Fruit fly (Drosophila melanogaster) whole organism, prepupa: Measurements from ENCODE around the gene CG5909.

Experiments used
- CG10631 ChIP-seq: fragments of 200-800 bp; sonication (Bioruptor generic); optimal IDR thresholded peaks from 2 replicates; lab custom pipeline; 2016; ENCODE audit warnings: missing biosample characterization, missing genetic modification characterization
- CG10669 ChIP-seq: fragments of 200-800 bp; sonication (Bioruptor generic); optimal IDR thresholded peaks from 3 replicates; lab custom pipeline; 2018; ENCODE audit warnings: missing biosample characterization, mild to moderate bottlenecking, missing genetic modification characterization, moderate library complexity
- CG11902 ChIP-seq: fragments of 200-800 bp; sonication (Bioruptor generic); optimal IDR thresholded peaks from 3 replicates; lab custom pipeline; 2016; ENCODE audit warnings: missing biosample characterization, missing genetic modification characterization
- CG15336 ChIP-seq: fragments of 200-800 bp; sonication (Bioruptor generic); IDR thresholded peaks from 2 replicates; pipeline ENCODE4 v1.3.6; 2022; ENCODE audit warnings: missing biosample characterization, missing genetic modification characterization
- CG1621 ChIP-seq: fragments of 200-800 bp; sonication (Bioruptor generic); optimal IDR thresholded peaks from 3 replicates; lab custom pipeline; 2018; ENCODE audit warnings: missing biosample characterization, mild to moderate bottlenecking, missing genetic modification characterization
- CG16779 ChIP-seq: fragments of 200-800 bp; sonication (Bioruptor generic); optimal IDR thresholded peaks from 3 replicates; lab custom pipeline; 2017; ENCODE audit warnings: missing biosample characterization, mild to moderate bottlenecking, missing genetic modification characterization
- CG31627 ChIP-seq: fragments of 200-800 bp; sonication (Bioruptor generic); optimal IDR thresholded peaks from 3 replicates; lab custom pipeline; 2016; ENCODE audit warnings: missing biosample characterization, missing genetic modification characterization
- CG34406 ChIP-seq: fragments of 200-800 bp; sonication (Bioruptor generic); optimal IDR thresholded peaks from 3 replicates; lab custom pipeline; 2016; ENCODE audit warnings: missing biosample characterization, missing genetic modification characterization
- CG4318 ChIP-seq: fragments of 200-800 bp; sonication (Bioruptor generic); optimal IDR thresholded peaks from 3 replicates; lab custom pipeline; 2017; ENCODE audit warnings: missing biosample characterization, mild to moderate bottlenecking, missing genetic modification characterization
- CG6276 ChIP-seq: fragments of 200-800 bp; sonication (Bioruptor generic); optimal IDR thresholded peaks from 2 replicates; lab custom pipeline; 2017; ENCODE audit warnings: missing biosample characterization, mild to moderate bottlenecking, missing genetic modification characterization
- CG6792 ChIP-seq: fragments of 200-800 bp; sonication (Bioruptor generic); optimal IDR thresholded peaks from 3 replicates; lab custom pipeline; 2016; ENCODE audit warnings: missing biosample characterization, missing genetic modification characterization
- CG6808 ChIP-seq: fragments of 200-800 bp; sonication (Bioruptor generic); optimal IDR thresholded peaks from 3 replicates; lab custom pipeline; 2017; ENCODE audit warnings: missing biosample characterization, missing genetic modification characterization, mild to moderate bottlenecking, moderate library complexity, missing genetic modification reagents
- CG6854 ChIP-seq: fragments of 200-800 bp; sonication (Bioruptor generic); optimal IDR thresholded peaks from 2 replicates; lab custom pipeline; 2017; ENCODE audit warnings: missing biosample characterization, mild to moderate bottlenecking, missing genetic modification characterization
- CG8119 ChIP-seq: fragments of 200-800 bp; sonication (Bioruptor generic); IDR thresholded peaks from 3 replicates; pipeline ENCODE4 v1.3.6; 2022; ENCODE audit warnings: missing biosample characterization, missing genetic modification characterization
- CG8319 ChIP-seq: fragments of 200-800 bp; sonication (Bioruptor generic); optimal IDR thresholded peaks from 3 replicates; lab custom pipeline; 2016; ENCODE audit warnings: missing biosample characterization, missing genetic modification characterization
- CG8632 ChIP-seq: fragments of 200-800 bp; sonication (Bioruptor generic); optimal IDR thresholded peaks from 3 replicates; lab custom pipeline; 2016; ENCODE audit warnings: missing biosample characterization, missing genetic modification characterization
- Eip75B ChIP-seq: fragments of 200-800 bp; sonication (Bioruptor generic); optimal IDR thresholded peaks from 3 replicates; lab custom pipeline; 2016; ENCODE audit warnings: missing biosample characterization, missing genetic modification characterization
- Eip78C ChIP-seq: fragments of 200-800 bp; sonication (Bioruptor generic); peaks from one replicate; lab custom pipeline; 2016; ENCODE audit warnings: missing biosample characterization, missing genetic modification characterization
- Eip93F ChIP-seq: fragments of 200-800 bp; sonication (Bioruptor generic); optimal IDR thresholded peaks from 2 replicates; lab custom pipeline; 2016; ENCODE audit warnings: missing biosample characterization, mild to moderate bottlenecking, missing genetic modification characterization
- Ets21C ChIP-seq: fragments of 200-800 bp; sonication (Bioruptor generic); optimal IDR thresholded peaks from 3 replicates; lab custom pipeline; 2016; ENCODE audit warnings: missing biosample characterization, missing genetic modification characterization
- Gug ChIP-seq: fragments of 200-800 bp; sonication (Bioruptor generic); IDR thresholded peaks from 2 replicates; pipeline ENCODE4 v1.3.6; 2022; ENCODE audit warnings: missing biosample characterization, missing genetic modification characterization
- Hr39 ChIP-seq: fragments of 200-800 bp; sonication (Bioruptor generic); optimal IDR thresholded peaks from 2 replicates; lab custom pipeline; 2016; ENCODE audit warnings: missing biosample characterization, missing genetic modification characterization
- Hr4 ChIP-seq: fragments of 200-800 bp; sonication (Bioruptor generic); optimal IDR thresholded peaks from 3 replicates; lab custom pipeline; 2016; ENCODE audit warnings: missing biosample characterization, missing genetic modification characterization
- Lpt ChIP-seq: fragments of 200-800 bp; sonication (Bioruptor generic); optimal IDR thresholded peaks from 3 replicates; lab custom pipeline; 2016; ENCODE audit warnings: missing biosample characterization, missing genetic modification characterization
- Met ChIP-seq: fragments of 200-800 bp; sonication (Bioruptor generic); optimal IDR thresholded peaks from 3 replicates; lab custom pipeline; 2016; ENCODE audit warnings: missing biosample characterization, missing genetic modification characterization
- OdsH ChIP-seq: fragments of 200-800 bp; sonication (Bioruptor generic); optimal IDR thresholded peaks from 3 replicates; lab custom pipeline; 2016; ENCODE audit warnings: missing biosample characterization, missing genetic modification characterization
- Smox ChIP-seq: fragments of 200-800 bp; sonication (Bioruptor generic); optimal IDR thresholded peaks from 3 replicates; lab custom pipeline; 2016; ENCODE audit warnings: missing biosample characterization, missing genetic modification characterization
- Sox102F ChIP-seq: fragments of 200-800 bp; sonication (Bioruptor generic); optimal IDR thresholded peaks from 2 replicates; lab custom pipeline; 2016; ENCODE audit warnings: missing biosample characterization, mild to moderate bottlenecking, missing genetic modification characterization
- Sox14 ChIP-seq: fragments of 200-800 bp; sonication (Bioruptor generic); optimal IDR thresholded peaks from 3 replicates; lab custom pipeline; 2016; ENCODE audit warnings: missing biosample characterization, missing genetic modification characterization
- Sox15 ChIP-seq: fragments of 200-800 bp; sonication (Bioruptor generic); optimal IDR thresholded peaks from 3 replicates; lab custom pipeline; 2016; ENCODE audit warnings: missing biosample characterization, missing genetic modification characterization
- acj6 ChIP-seq: fragments of 200-800 bp; sonication (Bioruptor generic); optimal IDR thresholded peaks from 3 replicates; lab custom pipeline; 2016; ENCODE audit warnings: missing biosample characterization, missing genetic modification characterization
- cyc ChIP-seq: fragments of 200-800 bp; sonication (Bioruptor generic); optimal IDR thresholded peaks from 3 replicates; lab custom pipeline; 2016; ENCODE audit warnings: missing biosample characterization, missing genetic modification characterization
- dac ChIP-seq: fragments of 200-800 bp; sonication (Bioruptor generic); optimal IDR thresholded peaks from 2 replicates; lab custom pipeline; 2017; ENCODE audit warnings: missing biosample characterization, mild to moderate bottlenecking, missing genetic modification characterization
- dsx ChIP-seq: fragments of 200-800 bp; optimal IDR thresholded peaks from 3 replicates; lab custom pipeline; 2019; ENCODE audit warnings: missing biosample characterization, mild to moderate bottlenecking, missing genetic modification characterization, moderate library complexity; ENCODE audit not compliant: poor library complexity, severe bottlenecking
- esn ChIP-seq: fragments of 200-800 bp; sonication (Bioruptor generic); optimal IDR thresholded peaks from 2 replicates; lab custom pipeline; 2016; ENCODE audit warnings: missing biosample characterization, mild to moderate bottlenecking, missing genetic modification characterization, moderate library complexity
- fd59A ChIP-seq: fragments of 200-800 bp; sonication (Bioruptor generic); optimal IDR thresholded peaks from 2 replicates; lab custom pipeline; 2017; ENCODE audit warnings: missing biosample characterization, mild to moderate bottlenecking, missing genetic modification characterization, missing genetic modification reagents
- fd85E ChIP-seq: fragments of 200-800 bp; sonication (Bioruptor generic); optimal IDR thresholded peaks from 3 replicates; lab custom pipeline; 2016; ENCODE audit warnings: missing biosample characterization, missing genetic modification characterization
- lz ChIP-seq: fragments of 200-800 bp; sonication (Bioruptor generic); optimal IDR thresholded peaks from 3 replicates; lab custom pipeline; 2016; ENCODE audit warnings: missing biosample characterization, missing genetic modification characterization
- net ChIP-seq: fragments of 200-800 bp; sonication (Bioruptor generic); optimal IDR thresholded peaks from 3 replicates; lab custom pipeline; 2016; ENCODE audit warnings: missing biosample characterization, missing genetic modification characterization
- pdm3 ChIP-seq: fragments of 200-800 bp; sonication (Bioruptor generic); optimal IDR thresholded peaks from 3 replicates; lab custom pipeline; 2016; ENCODE audit warnings: missing biosample characterization, missing genetic modification characterization
- salr ChIP-seq, 2 experiments: fragments of 200-800 bp; sonication (Bioruptor generic); optimal IDR thresholded peaks; 3 replicates each; lab custom pipeline; 2016 to 2018; ENCODE audit warnings: missing biosample characterization in 2 of 2, missing genetic modification characterization in 2 of 2, mild to moderate bottlenecking in 1 of 2
- ss ChIP-seq, 2 experiments: fragments of 200-800 bp; sonication (Bioruptor generic); optimal IDR thresholded peaks; 2 replicates in 1 of 2; 3 replicates in 1 of 2; lab custom pipeline; 2017 to 2018; ENCODE audit warnings: mild to moderate bottlenecking in 2 of 2, missing biosample characterization in 2 of 2, missing genetic modification characterization in 2 of 2, moderate library complexity in 1 of 2
- svp ChIP-seq: fragments of 200-800 bp; sonication (Bioruptor generic); peaks from one replicate; lab custom pipeline; 2016; ENCODE audit warnings: missing biosample characterization, missing genetic modification characterization
- vri ChIP-seq: fragments of 200-800 bp; sonication (Bioruptor generic); optimal IDR thresholded peaks from 3 replicates; lab custom pipeline; 2016; ENCODE audit warnings: missing biosample characterization, mild to moderate bottlenecking, missing genetic modification characterization

Gene CG5909

DNA sequence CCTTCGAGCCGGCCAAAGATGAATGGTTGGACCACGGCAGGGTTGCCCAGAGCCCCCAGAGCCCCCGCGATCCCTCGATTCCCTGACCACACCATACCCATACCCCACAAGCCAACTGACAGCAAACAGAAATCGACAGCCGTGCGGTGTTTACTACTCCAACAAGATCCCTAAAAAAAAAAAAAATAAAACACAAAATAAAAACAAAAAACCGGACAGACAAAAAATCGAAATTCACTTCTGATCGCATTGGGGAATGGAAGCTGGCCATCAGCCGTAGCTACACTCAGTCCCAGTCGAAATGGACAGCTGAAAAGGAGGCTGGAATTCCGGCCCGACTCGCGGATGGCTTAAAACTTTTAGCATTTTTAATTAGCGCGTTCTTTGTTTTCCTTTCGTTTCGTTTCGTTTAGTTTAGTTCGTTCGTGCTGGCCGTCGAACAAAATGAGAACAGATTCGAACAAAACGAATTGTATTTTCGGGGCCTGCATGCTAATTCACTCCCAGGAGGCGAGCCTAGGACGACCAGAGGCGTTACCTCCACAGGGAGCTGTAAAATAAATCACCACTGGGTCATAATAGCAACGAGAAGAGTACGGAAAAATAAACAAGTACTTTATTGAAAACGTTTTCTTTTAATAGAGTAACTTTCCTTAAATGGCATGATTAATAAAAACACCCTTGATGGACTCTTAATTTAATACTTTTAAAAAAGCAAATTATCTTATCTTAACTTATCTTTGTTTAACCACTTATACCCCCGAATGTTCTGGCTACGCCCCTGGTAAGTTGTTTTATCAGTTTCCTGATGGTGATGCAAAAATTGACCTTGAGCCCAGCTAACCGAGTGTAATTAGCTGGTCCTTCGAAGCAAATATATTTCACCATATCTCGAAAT is 38.2 kb downstream of the CG5909 start (continued):
- TF ChIP-seq Sox102F (peak; percentile 13), CG4318 (GFP tag; lab: Kevin White, UChicago) (no peak), pdm3 (GFP tag; lab: Kevin White, UChicago) (peak; percentile 50), Eip75B (peak; percentile 46), Hr4 (GFP tag; lab: Kevin White, UChicago) (no peak), CG34406 (GFP tag; lab: Kevin White, UChicago) (peak; percentile 22), Eip93F (no peak), Hr39 (GFP tag; lab: Kevin White, UChicago) (peak; percentile 27), esn (GFP tag; lab: Kevin White, UChicago) (peak; percentile 42), CG15336 (GFP tag; lab: Robert Waterston, UW) (no peak), OdsH (peak; percentile 29), Met (GFP tag; lab: Kevin White, UChicago) (no peak), Sox14 (GFP tag; lab: Kevin White, UChicago) (peak; percentile 6), CG6276 (GFP tag; lab: Kevin White, UChicago) (no peak), CG16779 (tag; lab: Kevin White, UChicago) (no peak), svp (peak; percentile 60), CG6854 (peak; percentile 46)

DNA sequence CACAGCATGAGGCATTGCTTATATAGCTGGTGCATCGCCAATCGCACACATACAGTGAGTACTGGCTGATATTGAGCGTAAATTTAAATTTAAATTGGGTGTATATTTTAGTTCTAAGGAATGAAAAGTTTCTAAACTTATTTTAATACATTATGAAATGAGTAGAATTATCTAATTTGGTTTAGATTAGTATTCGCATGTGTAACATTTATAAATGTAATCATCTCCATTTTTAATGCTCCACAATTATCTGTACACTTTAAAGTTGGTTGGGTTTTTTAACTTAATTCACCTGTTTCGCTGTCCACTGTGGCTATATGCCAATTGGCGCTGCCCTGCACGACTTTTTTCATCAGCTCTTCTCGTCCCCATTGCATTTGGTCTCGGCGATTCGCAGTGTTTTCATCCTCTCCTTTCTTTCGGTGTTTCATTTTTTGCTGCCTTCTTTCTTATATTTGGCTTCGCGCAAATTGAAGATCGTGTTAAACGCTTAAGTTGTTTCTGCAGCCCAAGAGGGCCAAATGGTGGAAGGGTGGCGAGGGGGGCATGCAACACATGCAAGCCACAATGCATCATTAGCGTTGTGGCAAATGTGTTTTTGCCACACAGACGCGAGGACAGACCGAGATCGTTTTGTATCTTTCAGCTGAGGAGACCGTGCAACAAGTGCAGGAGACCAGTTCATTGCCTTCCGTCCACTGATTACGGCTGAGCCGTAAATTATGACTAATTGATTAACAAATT is 40.8 kb downstream of the CG5909 start:
- peak; percentile 68 for TF ChIP-seq CG8632 (GFP tag; lab: Kevin White, UChicago)
- peak; percentile 53 for TF ChIP-seq net
- peak; percentile 35 for TF ChIP-seq Sox15 (GFP tag; lab: Kevin White, UChicago)
- TF ChIP-seq CG8119 = peak; percentile 69
- TF ChIP-seq CG11902 (GFP tag; lab: Kevin White, UChicago) = peak; percentile 25
- peak; percentile 81 for TF ChIP-seq svp
- TF ChIP-seq Hr39 (GFP tag; lab: Kevin White, UChicago) = peak; percentile 22
- peak; percentile 18 for TF ChIP-seq Ets21C (GFP tag; lab: Kevin White, UChicago)
- TF ChIP-seq ss (GFP tag; optimal IDR thresholded peaks at IDR 0.05; lab: Kevin White, UChicago) = peak; percentile 68 to 77
- peak; percentile 71 for TF ChIP-seq cyc (GFP tag; lab: Kevin White, UChicago)
- TF ChIP-seq Smox (GFP tag; lab: Kevin White, UChicago) = peak; percentile 63
- peak; percentile 79 for TF ChIP-seq CG6854
- peak; percentile 37 for TF ChIP-seq CG8319 (GFP tag; lab: Kevin White, UChicago)
- peak; percentile 15 for TF ChIP-seq Hr4 (GFP tag; lab: Kevin White, UChicago)
- peak; percentile 75 for TF ChIP-seq acj6 (GFP tag; lab: Kevin White, UChicago)
- TF ChIP-seq CG6276 (GFP tag; lab: Kevin White, UChicago) = no peak
- TF ChIP-seq CG6808 (GFP tag; lab: Kevin White, UChicago) = peak; percentile 89
- peak; percentile 62 for TF ChIP-seq Eip75B
- peak; percentile 37 for TF ChIP-seq fd85E (GFP tag; lab: Kevin White, UChicago)
- TF ChIP-seq dsx = peak; percentile 77
- TF ChIP-seq CG4318 (GFP tag; lab: Kevin White, UChicago) = peak; percentile 11
- TF ChIP-seq CG15336 (GFP tag; lab: Robert Waterston, UW) = peak; percentile 36; the same call in 1 of the 2 replicates
- peak; percentile 82 for TF ChIP-seq Met (GFP tag; lab: Kevin White, UChicago)
- peak; percentile 12 for TF ChIP-seq CG1621 (tag; lab: Kevin White, UChicago)
- peak; percentile 64 for TF ChIP-seq CG16779 (tag; lab: Kevin White, UChicago)
- peak; percentile 33 for TF ChIP-seq CG31627
- TF ChIP-seq Gug = no peak
- peak; percentile 43 for TF ChIP-seq pdm3 (GFP tag; lab: Kevin White, UChicago)
- peak; percentile 5 for TF ChIP-seq Sox102F
- TF ChIP-seq CG6792 (GFP tag; lab: Kevin White, UChicago) = peak; percentile 65
- TF ChIP-seq dac (GFP tag; lab: Kevin White, UChicago) = no peak
- TF ChIP-seq fd59A (GFP tag; lab: Kevin White, UChicago) = peak; percentile 79
- TF ChIP-seq salr (GFP tag; optimal IDR thresholded peaks at IDR 0.05; lab: Kevin White, UChicago) = peak; percentile 18 to 54
- peak; percentile 92 for TF ChIP-seq Eip78C (GFP tag; lab: Kevin White, UChicago)
- TF ChIP-seq lz = peak; percentile 55
- peak; percentile 73 for TF ChIP-seq OdsH
- peak; percentile 43 for TF ChIP-seq Lpt (GFP tag; lab: Kevin White, UChicago)
- no peak for TF ChIP-seq Eip93F
- peak; percentile 81 for TF ChIP-seq CG10669 (GFP tag; lab: Kevin White, UChicago)
- TF ChIP-seq CG10631 (GFP tag; lab: Kevin White, UChicago) = peak; percentile 82
- peak; percentile 44 for TF ChIP-seq vri
